Fruit fly (Drosophila melanogaster) whole organism, adult: Measurements from ENCODE around the gene CG10336.
A peak's percentile ranks its signal among the peaks of the same experiment; 100 is the strongest.

Experiments
- CG11617 ChIP-seq: fragments of 200-800 bp; sonication (Bioruptor generic); optimal IDR thresholded peaks from 2 replicates; lab custom pipeline; 2017; ENCODE audit warnings: mild to moderate bottlenecking, missing biosample characterization, missing genetic modification reagents, missing genetic modification characterization
- CG14711 ChIP-seq: fragments of 200-800 bp; sonication (Bioruptor generic); optimal IDR thresholded peaks from 2 replicates; lab custom pipeline; 2018; ENCODE audit warnings: missing biosample characterization, mild to moderate bottlenecking, missing genetic modification characterization, moderate library complexity
- CG33017 ChIP-seq: fragments of 200-800 bp; sonication (Bioruptor generic); optimal IDR thresholded peaks from 2 replicates; lab custom pipeline; 2018; ENCODE audit warnings: missing biosample characterization, mild to moderate bottlenecking, missing genetic modification characterization, moderate library complexity
- CG5204 ChIP-seq: fragments of 200-800 bp; sonication (Bioruptor generic); optimal IDR thresholded peaks from 2 replicates; lab custom pipeline; 2016; ENCODE audit warnings: missing biosample characterization, missing genetic modification characterization
- Crg-1 ChIP-seq: fragments of 200-800 bp; sonication (Bioruptor generic); optimal IDR thresholded peaks from 2 replicates; lab custom pipeline; 2016; ENCODE audit warnings: missing biosample characterization, missing genetic modification characterization
- Hr96 ChIP-seq: fragments of 200-800 bp; sonication (Bioruptor generic); optimal IDR thresholded peaks from 2 replicates; lab custom pipeline; 2016; ENCODE audit warnings: missing biosample characterization, missing genetic modification characterization
- Mnt ChIP-seq: fragments of 200-800 bp; sonication (Bioruptor generic); optimal IDR thresholded peaks from 2 replicates; lab custom pipeline; 2016; ENCODE audit warnings: missing biosample characterization, mild to moderate bottlenecking, missing genetic modification characterization
- bab1 ChIP-seq: fragments of 200-800 bp; sonication (Bioruptor generic); optimal IDR thresholded peaks from 3 replicates; lab custom pipeline; 2019; ENCODE audit warnings: missing biosample characterization, mild to moderate bottlenecking, missing genetic modification characterization, moderate library complexity
- cic ChIP-seq: fragments of 200-800 bp; sonication (Bioruptor generic); optimal IDR thresholded peaks from 2 replicates; lab custom pipeline; 2017; ENCODE audit warnings: missing biosample characterization, mild to moderate bottlenecking, missing genetic modification characterization, moderate library complexity
- cnc ChIP-seq, 2 experiments: fragments of >200 bp; optimal IDR thresholded peaks; 2 replicates each; lab custom pipeline; 2017
- kay ChIP-seq: fragments of 200-800 bp; sonication (Bioruptor generic); peaks from one replicate; lab custom pipeline; 2016; ENCODE audit warnings: missing biosample characterization, missing genetic modification characterization, borderline replicate concordance
- pad ChIP-seq: fragments of 200-800 bp; sonication (Bioruptor generic); optimal IDR thresholded peaks from 3 replicates; lab custom pipeline; 2017; ENCODE audit warnings: missing biosample characterization, missing genetic modification characterization, mild to moderate bottlenecking, moderate library complexity, missing genetic modification reagents
- tj ChIP-seq: fragments of 200-800 bp; sonication (Bioruptor generic); optimal IDR thresholded peaks from 3 replicates; lab custom pipeline; 2017; ENCODE audit warnings: missing biosample characterization, mild to moderate bottlenecking, missing genetic modification characterization, moderate library complexity
- toe ChIP-seq: fragments of 200-800 bp; sonication (Bioruptor generic); optimal IDR thresholded peaks from 2 replicates; lab custom pipeline; 2016; ENCODE audit warnings: missing biosample characterization, missing genetic modification characterization

DNA sequence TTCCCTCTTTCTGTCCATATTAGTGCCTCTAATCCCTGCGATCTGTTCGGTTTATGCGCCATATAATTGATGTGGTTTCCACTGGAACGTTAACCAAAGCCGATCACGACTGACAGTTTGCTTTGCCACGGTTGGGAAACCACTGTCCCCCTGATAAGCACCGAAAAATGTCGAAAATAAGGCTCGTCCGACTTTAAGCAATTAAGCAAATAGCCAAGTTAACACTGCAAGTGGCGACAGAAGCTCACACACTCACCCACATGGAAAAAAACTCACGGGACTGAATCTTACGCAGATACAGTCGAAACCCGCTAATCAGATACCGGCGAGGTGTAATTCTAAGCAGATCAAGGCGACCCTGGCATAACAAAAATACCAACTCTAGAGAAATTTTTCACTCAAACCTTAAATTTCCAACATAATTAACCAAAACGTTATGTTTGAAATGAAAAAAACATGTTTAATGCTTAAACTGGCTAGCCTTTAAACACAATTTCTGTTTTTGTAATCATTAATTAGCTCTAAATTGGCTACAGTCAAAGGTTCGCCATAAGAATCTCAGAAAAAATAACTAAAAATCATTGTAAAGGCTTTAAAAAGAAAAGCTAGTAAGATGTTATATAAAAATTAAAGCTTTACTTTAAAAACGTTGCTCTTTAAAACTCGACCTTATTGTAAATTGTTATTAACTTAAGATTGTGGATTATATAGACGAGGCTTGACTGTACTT is 11.3 kb upstream of the CG10336 start:
- no peak for TF ChIP-seq CG33017 (tag; lab: Kevin White, UChicago)
- TF ChIP-seq kay (GFP tag; lab: Kevin White, UChicago) = peak; percentile 4
- TF ChIP-seq CG5204 (GFP tag; lab: Kevin White, UChicago) = no peak
- no peak for TF ChIP-seq pad (GFP tag; lab: Kevin White, UChicago)
- TF ChIP-seq bab1 = no peak
- no peak for TF ChIP-seq cnc (optimal IDR thresholded peaks at IDR 0.05; lab: Kevin White, UChicago)
- no peak for TF ChIP-seq toe (GFP tag; lab: Kevin White, UChicago)
- peak; percentile 10 for TF ChIP-seq Mnt (GFP tag; lab: Kevin White, UChicago)
- TF ChIP-seq CG11617 (GFP tag; lab: Kevin White, UChicago) = no peak
- TF ChIP-seq Hr96 (GFP tag; lab: Kevin White, UChicago) = no peak
- no peak for TF ChIP-seq cic (GFP tag; lab: Kevin White, UChicago)
- no peak for TF ChIP-seq CG14711
- TF ChIP-seq Crg-1 (GFP tag; lab: Kevin White, UChicago) = no peak
- TF ChIP-seq tj = no peak
